Worm (Caenorhabditis elegans) whole organism, late embryonic: ENCODE measurements around the gene T05H10.4.

Source experiments
- C08G9.2 ChIP-seq: sonication (generic microtip); optimal IDR thresholded peaks from 2 replicates; lab custom pipeline; 2016; ENCODE audit warnings: mild to moderate bottlenecking, missing genetic modification characterization, moderate library complexity, missing compliant biosample characterization
- C38D4.7 ChIP-seq: fragments of 200-800 bp; sonication (Bioruptor generic); optimal IDR thresholded peaks from 2 replicates; lab custom pipeline; 2018; ENCODE audit warnings: mild to moderate bottlenecking, missing genetic modification characterization, moderate library complexity, missing compliant biosample characterization
- F13H6.1 ChIP-seq: sonication (generic microtip); optimal IDR thresholded peaks from 2 replicates; lab custom pipeline; 2016; ENCODE audit warnings: missing genetic modification characterization, missing compliant biosample characterization
- K02D7.2 ChIP-seq: sonication (generic microtip); optimal IDR thresholded peaks from 2 replicates; lab custom pipeline; 2017; ENCODE audit warnings: mild to moderate bottlenecking, missing genetic modification characterization, missing compliant biosample characterization
- K09A11.1 ChIP-seq: sonication (generic microtip); optimal IDR thresholded peaks from 2 replicates; lab custom pipeline; 2017; ENCODE audit warnings: antibody characterized with exemption, mild to moderate bottlenecking, missing genetic modification characterization, missing compliant biosample characterization; ENCODE audit not compliant: insufficient read depth
- T23F11.4 ChIP-seq: fragments of 200-800 bp; sonication (Bioruptor generic); optimal IDR thresholded peaks from 2 replicates; lab custom pipeline; 2018; ENCODE audit warnings: mild to moderate bottlenecking, missing genetic modification characterization, missing compliant biosample characterization
- ama-1 ChIP-seq: fragments of 150-350 bp; optimal IDR thresholded peaks from 2 replicates; lab custom pipeline; 2014
- ceh-24 ChIP-seq: sonication (generic microtip); optimal IDR thresholded peaks from 2 replicates; lab custom pipeline; 2016; ENCODE audit warnings: mild to moderate bottlenecking, missing genetic modification characterization, missing compliant biosample characterization
- ceh-31 ChIP-seq: sonication (generic microtip); optimal IDR thresholded peaks from 2 replicates; lab custom pipeline; 2016; ENCODE audit warnings: missing genetic modification characterization, missing compliant biosample characterization
- ceh-34 ChIP-seq: sonication (generic microtip); optimal IDR thresholded peaks from 2 replicates; lab custom pipeline; 2016; ENCODE audit warnings: mild to moderate bottlenecking, missing genetic modification characterization, missing compliant biosample characterization
- ceh-45 ChIP-seq: fragments of 200-800 bp; sonication (Bioruptor generic); IDR thresholded peaks from 2 replicates; pipeline ENCODE4 v1.3.6; 2022; ENCODE audit warnings: missing genetic modification reagents, missing genetic modification characterization, missing compliant biosample characterization
- ceh-48 ChIP-seq: sonication (generic microtip); optimal IDR thresholded peaks from 2 replicates; lab custom pipeline; 2016; ENCODE audit warnings: missing genetic modification characterization, inconsistent platforms, missing compliant biosample characterization
- ceh-9 ChIP-seq: sonication (generic microtip); optimal IDR thresholded peaks from 2 replicates; lab custom pipeline; 2016; ENCODE audit warnings: mild to moderate bottlenecking, missing genetic modification characterization, inconsistent platforms, missing compliant biosample characterization
- dmd-4 ChIP-seq: sonication (generic microtip); optimal IDR thresholded peaks from 2 replicates; lab custom pipeline; 2016; ENCODE audit warnings: borderline replicate concordance, missing genetic modification characterization, missing compliant biosample characterization
- dve-1 ChIP-seq: sonication (generic microtip); optimal IDR thresholded peaks from 2 replicates; lab custom pipeline; 2017; ENCODE audit warnings: antibody characterized with exemption, mild to moderate bottlenecking, missing genetic modification characterization, missing compliant biosample characterization
- elt-2 ChIP-seq: sonication (generic microtip); optimal IDR thresholded peaks from 2 replicates; lab custom pipeline; 2016; ENCODE audit warnings: missing genetic modification reagents, missing genetic modification characterization, missing compliant biosample characterization
- ets-4 ChIP-seq: sonication (generic microtip); optimal IDR thresholded peaks from 2 replicates; lab custom pipeline; 2016; ENCODE audit warnings: missing genetic modification characterization, missing compliant biosample characterization
- fkh-10 ChIP-seq: fragments of 150-350 bp; optimal IDR thresholded peaks from 2 replicates; lab custom pipeline; 2014; ENCODE audit warnings: missing biosample characterization, missing genetic modification reagents, missing genetic modification characterization
- gmeb-2 ChIP-seq: sonication (generic microtip); optimal IDR thresholded peaks from 2 replicates; lab custom pipeline; 2016; ENCODE audit warnings: missing genetic modification characterization, inconsistent platforms, missing compliant biosample characterization
- hlh-30 ChIP-seq: sonication (generic microtip); optimal IDR thresholded peaks from 2 replicates; lab custom pipeline; 2017; ENCODE audit warnings: antibody characterized with exemption, missing genetic modification characterization, missing compliant biosample characterization; ENCODE audit not compliant: insufficient read depth
- hlh-6 ChIP-seq: sonication (generic microtip); optimal IDR thresholded peaks from 2 replicates; lab custom pipeline; 2016; ENCODE audit warnings: missing genotype, missing genetic modification characterization, missing compliant biosample characterization
- madf-2 ChIP-seq: sonication (generic microtip); optimal IDR thresholded peaks from 2 replicates; lab custom pipeline; 2017; ENCODE audit warnings: missing genetic modification characterization, missing compliant biosample characterization
- mec-3 ChIP-seq: sonication (generic microtip); optimal IDR thresholded peaks from 2 replicates; lab custom pipeline; 2016; ENCODE audit warnings: borderline replicate concordance, missing genetic modification characterization, missing compliant biosample characterization
- nfya-1 ChIP-seq: sonication (generic microtip); optimal IDR thresholded peaks from 2 replicates; lab custom pipeline; 2017; ENCODE audit warnings: missing genetic modification characterization, mild to moderate bottlenecking, missing compliant biosample characterization, antibody characterized with exemption, moderate library complexity
- nhr-11 ChIP-seq: fragments of 150-350 bp; optimal IDR thresholded peaks from 2 replicates; lab custom pipeline; 2014; ENCODE audit warnings: missing biosample characterization, missing genetic modification characterization
- nhr-232 ChIP-seq: sonication (generic microtip); optimal IDR thresholded peaks from 2 replicates; lab custom pipeline; 2016; ENCODE audit warnings: missing genetic modification characterization, missing compliant biosample characterization
- npax-4 ChIP-seq: sonication (generic microtip); optimal IDR thresholded peaks from 2 replicates; lab custom pipeline; 2016; ENCODE audit warnings: missing genetic modification characterization, missing compliant biosample characterization
- pag-3 ChIP-seq: sonication (generic microtip); optimal IDR thresholded peaks from 2 replicates; lab custom pipeline; 2016; ENCODE audit warnings: missing compliant biosample characterization, missing genetic modification characterization, borderline replicate concordance
- pha-4 ChIP-seq: fragments of 150-350 bp; optimal IDR thresholded peaks from 2 replicates; lab custom pipeline; 2018; ENCODE audit warnings: missing biosample characterization, missing genetic modification reagents, missing genetic modification characterization
- ref-2 ChIP-seq: sonication (generic microtip); optimal IDR thresholded peaks from 2 replicates; lab custom pipeline; 2016; ENCODE audit warnings: missing genetic modification characterization, missing compliant biosample characterization
- rnt-1 ChIP-seq: sonication (generic microtip); optimal IDR thresholded peaks from 2 replicates; lab custom pipeline; 2016; ENCODE audit warnings: missing genetic modification characterization, missing compliant biosample characterization
- sox-2 ChIP-seq: fragments of 200-800 bp; sonication (Bioruptor generic); IDR thresholded peaks from 2 replicates; pipeline ENCODE4 v1.3.6; 2022; ENCODE audit warnings: missing genetic modification reagents, missing genetic modification characterization, missing compliant biosample characterization
- tbx-2 ChIP-seq: sonication (generic microtip); optimal IDR thresholded peaks from 2 replicates; lab custom pipeline; 2016; ENCODE audit warnings: missing genetic modification characterization, missing compliant biosample characterization
- unc-42 ChIP-seq: sonication (generic microtip); optimal IDR thresholded peaks from 2 replicates; lab custom pipeline; 2016; ENCODE audit warnings: missing genotype, missing genetic modification characterization, missing compliant biosample characterization
- zip-5 ChIP-seq: sonication (generic microtip); optimal IDR thresholded peaks from 2 replicates; lab custom pipeline; 2016; ENCODE audit warnings: missing genetic modification characterization, missing compliant biosample characterization
- ztf-16 ChIP-seq: sonication (generic microtip); optimal IDR thresholded peaks from 2 replicates; lab custom pipeline; 2017; ENCODE audit warnings: missing genetic modification characterization, missing compliant biosample characterization

The T05H10.4 gene

DNA sequence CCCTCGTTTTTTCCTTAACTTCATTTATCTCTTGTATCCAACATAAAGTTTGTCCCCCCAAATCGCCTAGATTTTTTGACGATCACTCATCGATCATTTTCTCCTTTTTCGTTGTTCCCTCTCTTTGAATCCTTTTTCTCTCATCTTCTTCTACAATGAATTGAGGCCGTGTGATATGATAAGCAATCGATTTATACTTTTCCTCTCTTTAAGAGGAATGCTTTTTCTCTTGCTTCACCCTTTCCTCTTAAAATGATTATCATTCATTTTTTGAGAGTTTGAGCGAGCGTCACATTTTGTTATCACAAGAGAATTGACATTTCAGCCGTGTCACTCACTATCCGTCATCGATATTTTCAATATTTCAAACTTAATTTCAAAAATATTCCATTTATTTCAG is 25.1 kb downstream of the T05H10.4 start, which contains the start of gene K02C4.5:
Gene K02C4.5 (plus strand): TSS at position 395 of the 400 bp plus-strand sequence.
- TF ChIP-seq ceh-48 (no peak), T23F11.4 (GFP tag; lab: Kevin White, UChicago) (no peak), C38D4.7 (GFP tag; lab: Kevin White, UChicago) (no peak), npax-4 (tag; lab: Kevin White, UChicago) (no peak), ets-4 (no peak), K09A11.1 (tag; lab: Kevin White, UChicago) (no peak), ceh-31 (tag; lab: Kevin White, UChicago) (no peak), madf-2 (tag; lab: Kevin White, UChicago) (no peak), ceh-9 (tag; lab: Kevin White, UChicago) (no peak), F13H6.1 (no peak), K02D7.2 (tag; lab: Kevin White, UChicago) (no peak), fkh-10 (GFP tag; lab: Kevin White, UChicago) (no peak), dve-1 (tag; lab: Kevin White, UChicago) (no peak), ceh-34 (no peak), pha-4 (no peak), nhr-11 (no peak)

DNA sequence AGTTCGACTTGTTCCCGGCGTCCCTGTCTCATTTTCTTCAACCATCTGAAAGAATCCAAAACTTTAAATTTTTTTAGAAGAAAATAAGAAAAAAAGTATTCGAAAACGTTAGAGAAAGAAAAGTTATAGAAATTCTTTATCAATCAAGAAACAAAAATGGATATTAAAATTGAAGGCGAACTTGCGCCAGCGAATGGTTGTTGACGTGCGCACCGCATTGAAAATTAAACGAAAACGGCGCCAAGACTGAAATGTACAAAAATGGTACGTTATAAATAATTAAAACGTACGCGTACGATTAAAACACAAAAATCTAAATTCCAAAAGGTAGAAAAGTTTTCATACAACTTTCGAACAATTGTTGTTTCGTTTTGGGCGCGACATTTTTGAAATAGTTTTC is 33.9 kb downstream of the T05H10.4 start, which contains the start of gene K02C4.3:
Gene K02C4.3 (minus strand): TSS at position 51 of the 400 bp plus-strand sequence.
- TF ChIP-seq gmeb-2 (tag; lab: Kevin White, UChicago) (no peak), nhr-11 (no peak), nhr-232 (tag; lab: Kevin White, UChicago) (no peak), rnt-1 (tag; lab: Kevin White, UChicago) (no peak), pag-3 (tag; lab: Kevin White, UChicago) (no peak), nfya-1 (tag; lab: Kevin White, UChicago) (peak; percentile 23), F13H6.1 (no peak), C08G9.2 (no peak), ztf-16 (tag; lab: Kevin White, UChicago) (no peak), hlh-6 (tag; lab: Kevin White, UChicago) (no peak), ceh-45 (GFP tag; lab: Robert Waterston, UW) (no peak), elt-2 (tag; lab: Kevin White, UChicago) (peak; percentile 0), mec-3 (no peak), unc-42 (tag; lab: Kevin White, UChicago) (peak; percentile 43), ceh-31 (tag; lab: Kevin White, UChicago) (peak; percentile 25)

DNA sequence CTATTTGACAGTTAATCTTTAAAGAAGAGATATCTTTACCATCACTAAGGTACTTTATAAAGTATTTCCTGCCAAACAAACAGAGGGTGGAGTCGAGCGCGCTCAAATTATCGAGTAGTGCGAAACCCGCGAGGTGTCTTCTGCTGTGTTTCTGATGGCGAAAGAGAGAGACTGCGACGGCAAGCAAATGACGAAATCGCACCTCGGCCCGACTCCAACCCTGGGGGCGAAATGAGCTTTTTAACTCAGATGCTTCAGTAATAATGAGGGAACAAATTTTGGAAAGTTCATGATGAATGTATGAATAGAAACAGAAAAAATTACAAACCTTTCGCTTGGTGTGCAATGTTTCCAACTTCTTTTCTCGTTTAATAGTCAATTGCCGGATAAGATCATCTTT is 38.6 kb downstream of the T05H10.4 start:
- TF ChIP-seq zip-5 (tag; lab: Kevin White, UChicago): no peak
- peak; percentile 12 for TF ChIP-seq ama-1 (lab: Kevin White, UChicago)
- TF ChIP-seq dve-1 (tag; lab: Kevin White, UChicago): peak; percentile 56
- TF ChIP-seq ref-2 (tag; lab: Kevin White, UChicago): peak; percentile 4

DNA sequence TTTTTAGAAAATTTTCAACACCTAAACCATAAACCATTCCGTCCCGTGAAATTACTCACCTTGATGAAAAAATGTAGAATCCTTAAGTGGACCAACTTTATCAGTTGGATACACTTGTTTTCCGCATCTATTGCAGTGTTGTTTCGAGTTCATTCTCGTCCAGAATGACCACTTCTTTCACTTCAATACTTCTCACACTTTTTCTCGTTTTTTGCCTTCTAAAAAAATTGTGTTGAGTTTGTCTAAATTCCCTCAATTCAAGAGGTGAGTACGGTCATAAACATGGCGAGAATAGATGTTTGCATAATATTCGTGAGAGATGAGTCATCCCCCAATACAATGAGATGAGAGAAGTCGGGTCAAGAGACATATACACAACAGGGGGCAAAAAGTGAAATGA is 39.6 kb downstream of the T05H10.4 start, which contains the start of gene ltd-1:
Gene ltd-1 (minus strand): TSS at position 218 of the 400 bp plus-strand sequence.
- TF ChIP-seq mec-3 (no peak), sox-2 (GFP tag; lab: Robert Waterston, UW) (no peak), dmd-4 (tag; lab: Kevin White, UChicago) (no peak), tbx-2 (no peak), zip-5 (tag; lab: Kevin White, UChicago) (no peak), K09A11.1 (tag; lab: Kevin White, UChicago) (no peak), hlh-30 (tag; lab: Kevin White, UChicago) (no peak), ceh-24 (tag; lab: Kevin White, UChicago) (no peak)
